Worm (Caenorhabditis elegans) whole organism, L4 larva: ENCODE data around the gene memb-2.

Experiments used
- Y5F2A.4 ChIP-seq: fragments of 200-800 bp; sonication (Bioruptor generic); optimal IDR thresholded peaks from 2 replicates; lab custom pipeline; 2018; ENCODE audit warnings: mild to moderate bottlenecking, missing genetic modification characterization, missing compliant biosample characterization
- Y75B8A.6 ChIP-seq: fragments of 200-800 bp; sonication (Bioruptor generic); IDR thresholded peaks from 2 replicates; pipeline ENCODE4 v1.3.6; 2022; ENCODE audit warnings: missing genetic modification reagents, missing genetic modification characterization, missing compliant biosample characterization
- duxl-1 ChIP-seq: sonication (generic microtip); optimal IDR thresholded peaks from 2 replicates; lab custom pipeline; 2016; ENCODE audit warnings: mild to moderate bottlenecking, missing genetic modification characterization, moderate library complexity, missing compliant biosample characterization; ENCODE audit not compliant: poor library complexity
- fkh-10 ChIP-seq: fragments of 150-350 bp; optimal IDR thresholded peaks from 2 replicates; lab custom pipeline; 2014; ENCODE audit warnings: missing biosample characterization, missing genetic modification reagents, missing genetic modification characterization
- hmg-1.1 ChIP-seq: fragments of 200-800 bp; sonication (Bioruptor generic); IDR thresholded peaks from 2 replicates; pipeline ENCODE4 v1.3.6; 2022; ENCODE audit warnings: missing genetic modification reagents, missing genetic modification characterization, missing compliant biosample characterization
- lir-3 ChIP-seq: sonication (generic microtip); optimal IDR thresholded peaks from 2 replicates; lab custom pipeline; 2016; ENCODE audit warnings: mild to moderate bottlenecking, missing genetic modification characterization, missing compliant biosample characterization
- nhr-237 ChIP-seq: sonication (generic microtip); optimal IDR thresholded peaks from 2 replicates; lab custom pipeline; 2017; ENCODE audit warnings: missing biosample characterization, missing genetic modification characterization
- nhr-6 ChIP-seq: fragments of 150-350 bp; optimal IDR thresholded peaks from 2 replicates; lab custom pipeline; 2014; ENCODE audit warnings: missing biosample characterization, missing genetic modification characterization
- nhr-77 ChIP-seq: fragments of 150-350 bp; optimal IDR thresholded peaks from 2 replicates; lab custom pipeline; 2014; ENCODE audit warnings: missing biosample characterization, missing genetic modification characterization
- pha-4 ChIP-seq, 2 experiments: fragments of 150-350 bp in 1 of 2; fragments of 200-800 bp in 1 of 2; sonication (Bioruptor generic) in 1 of 2; IDR thresholded peaks in 1 of 2; optimal IDR thresholded peaks in 1 of 2; 2 replicates each; pipeline versions ENCODE4 v1.3.6 to Lab custom; 2014 to 2022; ENCODE audit warnings: missing genetic modification characterization in 2 of 2, missing genetic modification reagents in 2 of 2, missing biosample characterization in 1 of 2, missing compliant biosample characterization in 1 of 2
- rbr-2 ChIP-seq: sonication (generic microtip); optimal IDR thresholded peaks from 2 replicates; lab custom pipeline; 2016; ENCODE audit warnings: missing genotype, missing genetic modification characterization, missing compliant biosample characterization
- saeg-2 ChIP-seq: fragments of 200-800 bp; sonication (Bioruptor generic); IDR thresholded peaks from 2 replicates; pipeline ENCODE4 v1.3.6; 2022; ENCODE audit warnings: missing genetic modification reagents, missing genetic modification characterization, missing compliant biosample characterization
- unc-39 ChIP-seq: sonication (generic microtip); optimal IDR thresholded peaks from 2 replicates; lab custom pipeline; 2017; ENCODE audit warnings: missing biosample characterization, missing genetic modification characterization

Gene memb-2

ce11 chrV:5576008-5576407, 43.9 kb downstream of the memb-2 start (continued):
- TF ChIP-seq nhr-77 (tag; lab: Kevin White, UChicago) (peak; percentile 25), saeg-2 (GFP tag; lab: Robert Waterston, UW) (no peak), Y75B8A.6 (GFP tag; lab: Robert Waterston, UW) (no peak), lir-3 (tag; lab: Kevin White, UChicago) (no peak), duxl-1 (tag; lab: Kevin White, UChicago) (no peak)

- TF ChIP-seq nhr-6 (tag; lab: Kevin White, UChicago) (no peak), lir-3 (tag; lab: Kevin White, UChicago) (no peak), fkh-10 (peak; percentile 76), pha-4 (GFP tag; IDR thresholded peaks at IDR 0.05; lab: Robert Waterston, UW) (no peak), pha-4 (tag; optimal IDR thresholded peaks at IDR 0.05; lab: Kevin White, UChicago) (no peak), hmg-1.1 (GFP tag; lab: Robert Waterston, UW) (no peak), unc-39 (tag; lab: Kevin White, UChicago) (no peak), rbr-2 (tag; lab: Kevin White, UChicago) (no peak), nhr-237 (tag; lab: Kevin White, UChicago) (no peak)
- TF ChIP-seq, all 104 proteins: peak for 1
These were observed 48.2 kb downstream of the memb-2 start for ce11 chrV:5571691-5572090.

DNA sequence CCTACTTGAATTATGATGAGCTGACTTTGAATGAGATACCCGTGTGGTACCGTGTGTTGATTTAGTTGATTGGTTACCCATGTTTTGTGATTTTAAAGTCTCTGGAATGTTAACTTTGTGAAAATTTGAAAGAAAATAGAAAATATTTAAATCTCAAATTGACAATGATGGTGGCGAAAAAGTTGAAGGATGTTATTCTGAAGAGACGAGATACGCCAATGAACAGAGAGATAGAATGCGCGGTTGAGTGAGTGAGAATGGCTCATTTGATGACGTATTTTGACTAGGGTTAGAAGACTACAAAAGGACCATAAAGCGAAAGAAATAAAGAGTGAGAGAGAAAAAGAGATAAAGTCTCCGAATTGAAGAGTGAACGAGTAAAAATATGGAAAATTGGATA, 49.5 kb downstream of the memb-2 start, which contains the start of gene glb-6:
TSS of gene glb-6 (minus strand) at position 101 of the 400 bp plus-strand sequence.
- peak; percentile 63 for TF ChIP-seq fkh-10
- TF ChIP-seq Y5F2A.4 (GFP tag; lab: Kevin White, UChicago) = no peak
